Worm (Caenorhabditis elegans) whole organism, L3 larva: ENCODE results near the gene T27E9.2.
A peak's percentile ranks its signal among the peaks of the same experiment; 100 is the strongest.

Experiments used
- fkh-10 ChIP-seq: sonication (generic microtip); optimal IDR thresholded peaks from 2 replicates; lab custom pipeline; 2017; ENCODE audit warnings: missing biosample characterization, missing genetic modification reagents, missing genetic modification characterization
- mdl-1 ChIP-seq: fragments of 150-350 bp; optimal IDR thresholded peaks from 2 replicates; lab custom pipeline; 2014; ENCODE audit warnings: missing biosample characterization, missing genetic modification characterization
- nfya-1 ChIP-seq: sonication (generic microtip); optimal IDR thresholded peaks from 2 replicates; lab custom pipeline; 2017; ENCODE audit warnings: missing genetic modification characterization, mild to moderate bottlenecking, missing compliant biosample characterization, antibody characterized with exemption, moderate library complexity; ENCODE audit not compliant: insufficient read depth
- nhr-67 ChIP-seq: fragments of 150-350 bp; optimal IDR thresholded peaks from 2 replicates; lab custom pipeline; 2014; ENCODE audit warnings: missing biosample characterization, missing genetic modification characterization
- pqm-1 ChIP-seq: fragments of 150-350 bp; optimal IDR thresholded peaks from 2 replicates; lab custom pipeline; 2017; ENCODE audit warnings: missing biosample characterization, missing genetic modification characterization, inconsistent platforms

DNA sequence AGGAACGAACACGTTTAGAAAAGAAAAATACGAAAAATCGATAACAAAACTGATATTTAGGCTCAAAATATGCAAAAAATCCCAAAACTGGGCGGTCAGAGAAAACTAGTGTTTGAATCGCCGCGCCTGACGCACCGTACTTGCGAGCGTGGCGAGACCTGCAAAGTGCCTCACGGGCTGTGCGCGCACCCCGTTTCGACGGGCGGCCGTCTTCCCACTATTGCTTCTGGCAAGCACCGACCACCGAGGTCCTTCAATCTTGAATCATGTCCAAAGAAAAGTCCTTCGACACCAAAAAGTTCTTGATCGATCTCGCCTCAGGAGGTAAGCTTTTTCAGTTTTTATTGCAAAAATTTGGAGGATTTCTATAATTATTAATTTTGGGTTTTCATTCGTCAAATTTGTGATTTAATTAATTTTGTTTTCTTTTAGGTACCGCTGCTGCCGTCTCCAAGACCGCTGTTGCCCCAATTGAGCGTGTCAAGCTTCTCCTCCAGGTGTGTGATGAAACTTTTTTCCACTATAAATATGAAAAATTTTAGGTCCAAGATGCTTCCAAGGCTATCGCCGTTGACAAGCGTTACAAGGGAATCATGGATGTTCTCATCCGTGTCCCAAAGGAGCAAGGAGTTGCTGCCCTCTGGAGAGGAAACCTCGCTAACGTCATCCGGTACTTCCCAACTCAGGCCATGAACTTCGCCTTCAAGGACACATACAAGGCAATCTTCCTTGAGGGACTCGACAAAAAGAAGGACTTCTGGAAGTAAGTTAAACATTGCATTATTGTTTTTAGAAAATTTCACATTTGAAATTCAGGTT lies 790 bp upstream of the T27E9.2 start, which contains the start of gene ant-1.1:
- peak; percentile 5 for TF ChIP-seq fkh-10 (GFP tag; lab: Kevin White, UChicago)
- peak; percentile 57 for TF ChIP-seq pqm-1 (tag; lab: Kevin White, UChicago)
- peak; percentile 98 for TF ChIP-seq nfya-1
- TF ChIP-seq nhr-67 (tag; lab: Kevin White, UChicago) = no peak
- no peak for TF ChIP-seq mdl-1 (tag; lab: Kevin White, UChicago)
